Worm (Caenorhabditis elegans) whole organism, early embryonic: Measurements from ENCODE around the gene C07B5.2.

Experiments used
- B0310.2 ChIP-seq: sonication (generic microtip); optimal IDR thresholded peaks from 2 replicates; lab custom pipeline; 2016; ENCODE audit warnings: mild to moderate bottlenecking, missing genetic modification characterization, missing compliant biosample characterization
- F13C5.2 ChIP-seq: sonication (generic microtip); optimal IDR thresholded peaks from 2 replicates; lab custom pipeline; 2017; ENCODE audit warnings: mild to moderate bottlenecking, missing genetic modification characterization, inconsistent platforms, missing compliant biosample characterization
- ama-1 ChIP-seq: fragments of 150-350 bp; optimal IDR thresholded peaks from 2 replicates; lab custom pipeline; 2014
- hmg-4 ChIP-seq: fragments of 200-800 bp; sonication (Bioruptor generic); optimal IDR thresholded peaks from 2 replicates; lab custom pipeline; 2018; ENCODE audit warnings: mild to moderate bottlenecking, missing genetic modification characterization, missing compliant biosample characterization
- hnd-1 ChIP-seq: sonication (generic microtip); optimal IDR thresholded peaks from 2 replicates; lab custom pipeline; 2016; ENCODE audit warnings: missing genetic modification characterization, missing compliant biosample characterization
- tbx-11 ChIP-seq: fragments of 200-800 bp; sonication (Bioruptor generic); IDR thresholded peaks from 2 replicates; pipeline ENCODE4 v1.3.6; 2022; ENCODE audit warnings: missing genetic modification characterization, missing compliant biosample characterization
- tbx-37 ChIP-seq: fragments of 200-800 bp; sonication (Bioruptor generic); conservative IDR thresholded peaks from 2 replicates; pipeline ENCODE4 v1.3.6; 2022; ENCODE audit warnings: missing genetic modification reagents, missing genetic modification characterization, missing compliant biosample characterization

- TF ChIP-seq hnd-1 (tag; lab: Kevin White, UChicago) (no peak), tbx-11 (no peak), hmg-4 (GFP tag; lab: Kevin White, UChicago) (no peak), F13C5.2 (no peak), ama-1 (lab: Kevin White, UChicago) (no peak), B0310.2 (tag; lab: Kevin White, UChicago) (no peak), tbx-37 (GFP tag; lab: Robert Waterston, UW) (no peak)
Observed at ce11 chrX:9544405-9544804, 27.4 kb upstream of the C07B5.2 start.
